Worm (Caenorhabditis elegans) whole organism, L4 larva: Measurements from ENCODE around the gene F53B1.8.

Experiments
- ceh-82 ChIP-seq: sonication (generic microtip); optimal IDR thresholded peaks from 2 replicates; lab custom pipeline; 2017; ENCODE audit warnings: missing biosample characterization, missing genetic modification characterization
- dmd-8 ChIP-seq: fragments of 200-800 bp; sonication (Bioruptor generic); IDR thresholded peaks from 2 replicates; pipeline ENCODE4 v1.3.6; 2022; ENCODE audit warnings: missing genetic modification characterization, missing compliant biosample characterization
- duxl-1 ChIP-seq: sonication (generic microtip); optimal IDR thresholded peaks from 2 replicates; lab custom pipeline; 2016; ENCODE audit warnings: mild to moderate bottlenecking, missing genetic modification characterization, moderate library complexity, missing compliant biosample characterization; ENCODE audit not compliant: poor library complexity
- jun-1 ChIP-seq: fragments of 150-350 bp; optimal IDR thresholded peaks from 2 replicates; lab custom pipeline; 2014; ENCODE audit warnings: missing biosample characterization, missing genetic modification reagents, missing genetic modification characterization
- lir-3 ChIP-seq: sonication (generic microtip); optimal IDR thresholded peaks from 2 replicates; lab custom pipeline; 2016; ENCODE audit warnings: mild to moderate bottlenecking, missing genetic modification characterization, missing compliant biosample characterization
- nhr-237 ChIP-seq: sonication (generic microtip); optimal IDR thresholded peaks from 2 replicates; lab custom pipeline; 2017; ENCODE audit warnings: missing biosample characterization, missing genetic modification characterization
- nhr-6 ChIP-seq: fragments of 150-350 bp; optimal IDR thresholded peaks from 2 replicates; lab custom pipeline; 2014; ENCODE audit warnings: missing biosample characterization, missing genetic modification characterization
- nhr-76 ChIP-seq: fragments of 150-350 bp; optimal IDR thresholded peaks from 2 replicates; lab custom pipeline; 2014; ENCODE audit warnings: missing biosample characterization, missing genetic modification characterization
- pqm-1 ChIP-seq: sonication (generic microtip); optimal IDR thresholded peaks from 2 replicates; lab custom pipeline; 2017; ENCODE audit warnings: missing biosample characterization, missing genetic modification characterization
- zip-11 ChIP-seq: fragments of 200-800 bp; sonication (Bioruptor generic); IDR thresholded peaks from 2 replicates; pipeline ENCODE4 v1.3.6; 2022; ENCODE audit warnings: missing genetic modification characterization, missing compliant biosample characterization
- ztf-7 ChIP-seq: fragments of 150-350 bp; optimal IDR thresholded peaks from 2 replicates; lab custom pipeline; 2014; ENCODE audit warnings: missing biosample characterization, missing genetic modification characterization

ce11 chrX:2105310-2105709, 24.7 kb downstream of the F53B1.8 start, which contains the start of gene F53B1.3:
- TF ChIP-seq pqm-1 (no peak), dmd-8 (no peak), lir-3 (tag; lab: Kevin White, UChicago) (no peak), nhr-6 (tag; lab: Kevin White, UChicago) (no peak), ceh-82 (no peak), ztf-7 (no peak), jun-1 (tag; lab: Kevin White, UChicago) (no peak), duxl-1 (tag; lab: Kevin White, UChicago) (no peak), nhr-237 (no peak), nhr-76 (tag; lab: Kevin White, UChicago) (no peak), zip-11 (GFP tag; lab: Robert Waterston, UW) (no peak)
